Worm (Caenorhabditis elegans) whole organism, late embryonic: ENCODE results near the gene F21C10.13.

Experiments
- K09A11.1 ChIP-seq: sonication (generic microtip); optimal IDR thresholded peaks from 2 replicates; lab custom pipeline; 2017; ENCODE audit warnings: antibody characterized with exemption, mild to moderate bottlenecking, missing genetic modification characterization, missing compliant biosample characterization; ENCODE audit not compliant: insufficient read depth
- gmeb-2 ChIP-seq: sonication (generic microtip); optimal IDR thresholded peaks from 2 replicates; lab custom pipeline; 2016; ENCODE audit warnings: missing genetic modification characterization, inconsistent platforms, missing compliant biosample characterization
- hlh-30 ChIP-seq: sonication (generic microtip); optimal IDR thresholded peaks from 2 replicates; lab custom pipeline; 2017; ENCODE audit warnings: antibody characterized with exemption, missing genetic modification characterization, missing compliant biosample characterization; ENCODE audit not compliant: insufficient read depth
- madf-2 ChIP-seq: sonication (generic microtip); optimal IDR thresholded peaks from 2 replicates; lab custom pipeline; 2017; ENCODE audit warnings: missing genetic modification characterization, missing compliant biosample characterization
- nhr-11 ChIP-seq: fragments of 150-350 bp; optimal IDR thresholded peaks from 2 replicates; lab custom pipeline; 2014; ENCODE audit warnings: missing biosample characterization, missing genetic modification characterization
- pqm-1 ChIP-seq: sonication (generic microtip); optimal IDR thresholded peaks from 2 replicates; lab custom pipeline; 2016; ENCODE audit warnings: missing genetic modification characterization, missing compliant biosample characterization
- pros-1 ChIP-seq: fragments of 150-350 bp; optimal IDR thresholded peaks from 2 replicates; lab custom pipeline; 2014; ENCODE audit warnings: missing biosample characterization, missing genetic modification reagents, missing genetic modification characterization
- syd-9 ChIP-seq: sonication (generic microtip); optimal IDR thresholded peaks from 2 replicates; lab custom pipeline; 2016; ENCODE audit warnings: mild to moderate bottlenecking, missing genetic modification characterization, moderate library complexity, missing compliant biosample characterization
- unc-3 ChIP-seq, 2 experiments: fragments of 200-800 bp in 1 of 2; sonication (Bioruptor generic) in 1 of 2; sonication (generic microtip) in 1 of 2; conservative IDR thresholded peaks in 1 of 2; optimal IDR thresholded peaks in 1 of 2; 2 replicates each; pipeline versions ENCODE4 v1.3.6 to Lab custom; 2016 to 2022; ENCODE audit warnings: missing compliant biosample characterization in 2 of 2, missing genetic modification characterization in 2 of 2, missing genetic modification reagents in 1 of 2
- ztf-16 ChIP-seq: sonication (generic microtip); optimal IDR thresholded peaks from 2 replicates; lab custom pipeline; 2017; ENCODE audit warnings: missing genetic modification characterization, missing compliant biosample characterization

DNA sequence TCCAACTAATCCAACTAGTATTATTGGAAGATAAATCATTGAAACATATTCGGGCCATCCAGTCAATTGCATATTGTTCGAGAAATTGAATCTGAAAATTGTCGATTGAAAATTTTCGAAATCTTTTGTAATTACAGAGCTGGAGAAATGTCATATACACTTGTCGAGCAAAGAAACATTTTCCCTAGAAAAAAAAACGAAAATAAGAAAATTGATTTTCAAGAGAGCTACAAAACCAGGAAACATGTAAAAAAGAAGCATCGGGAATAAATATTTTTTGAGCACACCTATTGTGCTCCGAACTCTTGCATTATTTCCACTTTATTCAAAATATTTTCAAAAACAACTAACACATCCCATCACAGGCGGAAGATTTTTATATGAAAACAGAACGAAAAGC is 21.0 kb upstream of the F21C10.13 start, which contains the start of gene frpr-6:
- no peak for TF ChIP-seq nhr-11 (tag; lab: Kevin White, UChicago)
- TF ChIP-seq madf-2 (tag; lab: Kevin White, UChicago): no peak
- TF ChIP-seq unc-3 (GFP tag; conservative IDR thresholded peaks at IDR 0.05; lab: Robert Waterston, UW): no peak
- no peak for TF ChIP-seq unc-3 (tag; optimal IDR thresholded peaks at IDR 0.05; lab: Kevin White, UChicago)
- no peak for TF ChIP-seq pqm-1 (tag; lab: Kevin White, UChicago)
- no peak for TF ChIP-seq hlh-30 (tag; lab: Kevin White, UChicago)
- TF ChIP-seq gmeb-2: no peak
- no peak for TF ChIP-seq ztf-16 (tag; lab: Kevin White, UChicago)
- TF ChIP-seq syd-9 (tag; lab: Kevin White, UChicago): no peak
- TF ChIP-seq K09A11.1: no peak
- TF ChIP-seq pros-1 (tag; lab: Kevin White, UChicago): no peak
